Fruit fly (Drosophila melanogaster) whole organism, wandering third instar larva: ENCODE measurements around the gene CG13786.

ENCODE experiments used
- Hr83 ChIP-seq: fragments of 200-300 bp; sonication (Bioruptor generic); optimal IDR thresholded peaks from 2 replicates; lab custom pipeline; 2016; ENCODE audit warnings: missing biosample characterization, mild to moderate bottlenecking, missing genetic modification characterization, moderate library complexity; ENCODE audit not compliant: poor library complexity, severe bottlenecking
- pan ChIP-seq: fragments of >200 bp; optimal IDR thresholded peaks from 2 replicates; lab custom pipeline; 2017
- sage ChIP-seq: fragments of 200-800 bp; sonication (Bioruptor generic); optimal IDR thresholded peaks from 2 replicates; lab custom pipeline; 2016; ENCODE audit warnings: missing biosample characterization, mild to moderate bottlenecking, missing genetic modification characterization

dm6 chr2L:7281430-7281829 lies 28.6 kb upstream of the CG13786 start:
- TF ChIP-seq pan (lab: Kevin White, UChicago) (no peak), sage (GFP tag; lab: Kevin White, UChicago) (no peak), Hr83 (GFP tag; lab: Kevin White, UChicago) (peak; percentile 14)
